Fruit fly (Drosophila melanogaster): Measurements from ENCODE around the gene Nemp.

Gene Nemp

DNA sequence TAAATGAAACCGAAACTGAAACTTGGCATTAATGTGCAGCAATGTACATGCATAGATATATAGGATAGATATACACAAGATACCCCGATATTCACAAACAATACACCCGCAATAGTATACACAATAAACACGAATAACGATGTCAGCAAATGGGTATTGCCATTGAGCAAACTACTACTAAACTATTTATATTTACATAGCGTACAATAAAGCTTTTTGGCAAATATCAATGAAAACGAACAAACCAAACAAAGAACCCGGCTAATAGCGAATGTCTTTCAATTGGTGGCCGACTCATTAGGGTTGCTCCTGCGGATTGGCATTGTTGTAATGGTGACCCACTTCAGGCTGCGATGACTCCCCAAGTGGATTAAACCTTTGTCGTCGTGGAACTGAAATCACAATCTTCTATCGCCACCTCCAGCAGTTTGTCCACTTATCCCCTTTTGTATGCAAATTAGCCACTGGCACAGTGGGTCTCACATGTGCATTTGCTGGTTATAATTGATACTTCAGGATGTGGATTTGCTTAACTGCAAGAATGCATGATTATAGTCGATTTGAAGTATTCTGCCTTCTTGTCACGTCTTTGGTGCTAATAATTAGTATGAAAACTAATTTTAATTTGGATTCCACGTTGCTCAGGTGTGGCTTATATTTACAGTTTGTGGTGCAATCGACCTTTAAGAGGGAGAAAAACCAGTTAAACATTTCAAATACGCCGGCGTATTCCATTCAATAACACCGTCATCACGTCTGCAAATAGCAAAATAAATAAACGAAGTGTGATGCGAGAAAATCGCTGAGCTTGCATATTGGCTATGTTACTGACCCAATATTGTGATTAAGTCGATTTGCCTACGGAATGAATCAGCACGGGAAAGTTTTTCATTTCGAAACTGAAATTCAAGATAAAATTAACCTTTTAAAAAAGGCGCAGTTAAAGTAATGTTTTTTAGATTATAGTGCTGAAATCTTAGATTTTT, 4.4 kb downstream of the Nemp start (continued):
- no peak for TF ChIP-seq CG17612 (GFP tag; IDR thresholded peaks at IDR 0.05)
- peak; percentile 53 for TF ChIP-seq lab (GFP tag; optimal IDR thresholded peaks at IDR 0.05)
- TF ChIP-seq CG1792 (GFP tag; optimal IDR thresholded peaks at IDR 0.05), result no peak
- no peak for TF ChIP-seq ham (GFP tag; IDR thresholded peaks at IDR 0.05)
- no peak for TF ChIP-seq CG1832 (GFP tag; optimal IDR thresholded peaks at IDR 0.05)
- peak; percentile 5 for TF ChIP-seq fd96Cb (tag; optimal IDR thresholded peaks at IDR 0.05)
- TF ChIP-seq sob (GFP tag; IDR thresholded peaks at IDR 0.05), result peak; percentile 73
- no peak for TF ChIP-seq chn (GFP tag; optimal IDR thresholded peaks at IDR 0.05)
- peak; percentile 32 for TF ChIP-seq CG6813 (GFP tag; optimal IDR thresholded peaks at IDR 0.05)
- TF ChIP-seq slp2 (GFP tag; optimal IDR thresholded peaks at IDR 0.05), result peak; percentile 70
- no peak for TF ChIP-seq gcm2 (GFP tag; optimal IDR thresholded peaks at IDR 0.05)
- TF ChIP-seq hth (optimal IDR thresholded peaks at IDR 0.05), result no peak
- no peak for TF ChIP-seq CG13123 (GFP tag; optimal IDR thresholded peaks at IDR 0.05)
- peak; percentile 71 for TF ChIP-seq sens-2 (GFP tag; IDR thresholded peaks at IDR 0.05)
- TF ChIP-seq Gsc (GFP tag; IDR thresholded peaks at IDR 0.05), result no peak
- TF ChIP-seq pnt (GFP tag; optimal IDR thresholded peaks at IDR 0.05), result peak; percentile 70
- no peak for TF ChIP-seq CG7372 (GFP tag; IDR thresholded peaks at IDR 0.05)
- TF ChIP-seq zf30C (GFP tag; optimal IDR thresholded peaks at IDR 0.05), result no peak
- no peak for TF ChIP-seq unc-4 (GFP tag; IDR thresholded peaks at IDR 0.05; ENCODE audit: partially characterized antibody)
- TF ChIP-seq Blimp-1 (GFP tag; optimal IDR thresholded peaks at IDR 0.05), result no peak
- TF ChIP-seq CG31388 (GFP tag; optimal IDR thresholded peaks at IDR 0.05), result no peak
- no peak for TF ChIP-seq CG14710 (tag; optimal IDR thresholded peaks at IDR 0.05)
- peak; percentile 54 for TF ChIP-seq row (GFP tag; IDR thresholded peaks at IDR 0.05)
- no peak for TF ChIP-seq CG12299 (tag; optimal IDR thresholded peaks at IDR 0.05)
- TF ChIP-seq ro (GFP tag; IDR thresholded peaks at IDR 0.05), result no peak
- no peak for TF ChIP-seq CG3726 (GFP tag; IDR thresholded peaks at IDR 0.05)
- TF ChIP-seq dimm (GFP tag; IDR thresholded peaks at IDR 0.05), result peak; percentile 56; the same call in 1 of the 2 replicates
- peak; percentile 50; the same call in 1 of the 2 replicates for TF ChIP-seq Lim3 (GFP tag; IDR thresholded peaks at IDR 0.05)
- TF ChIP-seq peb (GFP tag; IDR thresholded peaks at IDR 0.05), result no peak
- TF ChIP-seq CG4360 (GFP tag; IDR thresholded peaks at IDR 0.05), result no peak
- no peak for TF ChIP-seq Poxn (GFP tag; IDR thresholded peaks at IDR 0.05)
- peak; percentile 37 for TF ChIP-seq CG9727 (GFP tag; optimal IDR thresholded peaks at IDR 0.05)
- TF ChIP-seq fru (optimal IDR thresholded peaks at IDR 0.05), result no peak
- no peak for TF ChIP-seq CG32767 (GFP tag; IDR thresholded peaks at IDR 0.05)
- no peak for TF ChIP-seq C15 (GFP tag; IDR thresholded peaks at IDR 0.05)
- TF ChIP-seq ems (GFP tag; optimal IDR thresholded peaks at IDR 0.05), result no peak
- peak; percentile 42; the same call in 1 of the 2 replicates for TF ChIP-seq CG32772 (GFP tag; IDR thresholded peaks at IDR 0.05)
- no peak for TF ChIP-seq CG13424 (tag; optimal IDR thresholded peaks at IDR 0.05)
- no peak for TF ChIP-seq TFAM (GFP tag; optimal IDR thresholded peaks at IDR 0.05)
- no peak for TF ChIP-seq nerfin-1 (tag; optimal IDR thresholded peaks at IDR 0.05)
- no peak for TF ChIP-seq CG1024 (GFP tag; IDR thresholded peaks at IDR 0.05)
- TF ChIP-seq CG10267 (tag; optimal IDR thresholded peaks at IDR 0.05), result no peak
- no peak for TF ChIP-seq CG13894 (tag; optimal IDR thresholded peaks at IDR 0.05)
- no peak for TF ChIP-seq Myb (GFP tag; optimal IDR thresholded peaks at IDR 0.05)
- TF ChIP-seq Hr39 (optimal IDR thresholded peaks at IDR 0.05), result no peak
- TF ChIP-seq seq (GFP tag; IDR thresholded peaks at IDR 0.05), result no peak
- no peak for TF ChIP-seq knrl (GFP tag; IDR thresholded peaks at IDR 0.05; ENCODE audit: partially characterized antibody)
- no peak for TF ChIP-seq CG11085 (GFP tag; IDR thresholded peaks at IDR 0.05)
- no peak for TF ChIP-seq tin (GFP tag; optimal IDR thresholded peaks at IDR 0.05)
- no peak for TF ChIP-seq CG1529 (GFP tag; optimal IDR thresholded peaks at IDR 0.05)
- TF ChIP-seq CG4328 (GFP tag; optimal IDR thresholded peaks at IDR 0.05), result no peak

Measured in whole organism, embryonic.